Fruit fly (Drosophila melanogaster) whole organism, adult: ENCODE measurements around the gene simj.
A peak's percentile ranks its signal among the peaks of the same experiment; 100 is the strongest.

Source experiments
- CG11617 ChIP-seq: fragments of 200-800 bp; sonication (Bioruptor generic); optimal IDR thresholded peaks from 2 replicates; lab custom pipeline; 2017; ENCODE audit warnings: mild to moderate bottlenecking, missing biosample characterization, missing genetic modification reagents, missing genetic modification characterization
- CG1620 ChIP-seq: fragments of 200-800 bp; sonication (Bioruptor generic); optimal IDR thresholded peaks from 2 replicates; lab custom pipeline; 2016; ENCODE audit warnings: missing biosample characterization, missing genetic modification characterization
- CG33017 ChIP-seq: fragments of 200-800 bp; sonication (Bioruptor generic); optimal IDR thresholded peaks from 2 replicates; lab custom pipeline; 2018; ENCODE audit warnings: missing biosample characterization, mild to moderate bottlenecking, missing genetic modification characterization, moderate library complexity
- CG5204 ChIP-seq: fragments of 200-800 bp; sonication (Bioruptor generic); optimal IDR thresholded peaks from 2 replicates; lab custom pipeline; 2016; ENCODE audit warnings: missing biosample characterization, missing genetic modification characterization
- Crg-1 ChIP-seq: fragments of 200-800 bp; sonication (Bioruptor generic); optimal IDR thresholded peaks from 2 replicates; lab custom pipeline; 2016; ENCODE audit warnings: missing biosample characterization, missing genetic modification characterization
- bab1 ChIP-seq: fragments of 200-800 bp; sonication (Bioruptor generic); optimal IDR thresholded peaks from 3 replicates; lab custom pipeline; 2019; ENCODE audit warnings: missing biosample characterization, mild to moderate bottlenecking, missing genetic modification characterization, moderate library complexity
- cic ChIP-seq: fragments of 200-800 bp; sonication (Bioruptor generic); optimal IDR thresholded peaks from 2 replicates; lab custom pipeline; 2017; ENCODE audit warnings: missing biosample characterization, mild to moderate bottlenecking, missing genetic modification characterization, moderate library complexity
- kay ChIP-seq: fragments of 200-800 bp; sonication (Bioruptor generic); peaks from one replicate; lab custom pipeline; 2016; ENCODE audit warnings: missing biosample characterization, missing genetic modification characterization, borderline replicate concordance
- pad ChIP-seq: fragments of 200-800 bp; sonication (Bioruptor generic); optimal IDR thresholded peaks from 3 replicates; lab custom pipeline; 2017; ENCODE audit warnings: missing biosample characterization, missing genetic modification characterization, mild to moderate bottlenecking, moderate library complexity, missing genetic modification reagents
- tj ChIP-seq: fragments of 200-800 bp; sonication (Bioruptor generic); optimal IDR thresholded peaks from 3 replicates; lab custom pipeline; 2017; ENCODE audit warnings: missing biosample characterization, mild to moderate bottlenecking, missing genetic modification characterization, moderate library complexity

dm6 chr3L:10697413-10698118 lies 33.0 kb downstream of the simj start:
- no peak for TF ChIP-seq Crg-1 (GFP tag; lab: Kevin White, UChicago)
- TF ChIP-seq bab1 (GFP tag; lab: Kevin White, UChicago), result no peak
- TF ChIP-seq tj (GFP tag; lab: Kevin White, UChicago), result no peak
- TF ChIP-seq pad (GFP tag; lab: Kevin White, UChicago), result no peak
- TF ChIP-seq cic (GFP tag; lab: Kevin White, UChicago), result peak; percentile 30
- TF ChIP-seq CG33017 (tag; lab: Kevin White, UChicago), result no peak
- no peak for TF ChIP-seq CG11617 (GFP tag; lab: Kevin White, UChicago)
- TF ChIP-seq CG1620, result no peak
- no peak for TF ChIP-seq CG5204 (GFP tag; lab: Kevin White, UChicago)
- peak; percentile 93 for TF ChIP-seq kay (GFP tag; lab: Kevin White, UChicago)
